In the genomic region with DNA sequence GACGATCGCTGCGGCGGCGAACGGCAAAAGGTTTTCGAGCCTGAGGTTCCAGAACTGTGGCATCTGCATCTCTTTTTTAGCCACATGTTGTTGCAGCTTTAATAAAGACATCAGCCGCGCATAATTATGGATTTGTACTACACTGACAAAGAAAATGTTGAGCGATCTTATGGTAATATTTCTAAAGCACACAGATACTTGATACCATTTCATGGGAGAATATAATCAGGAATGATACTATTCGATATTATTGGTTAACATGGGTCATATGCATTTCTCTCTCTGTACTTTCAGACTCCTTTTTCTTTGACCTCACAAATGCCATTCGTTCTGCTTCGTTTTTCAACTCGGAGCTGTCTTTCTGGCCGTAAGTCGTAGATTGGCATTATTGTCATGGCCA, we compare ENCODE assay signal across 1 fruit fly cellular context.
TF ChIP-seq lines count a peak whose summit lies in the region.

No protein-coding gene starts in this region.

TF ChIP-seq in whole organism, embryonic, 481 proteins besides CTCF, POLR2A, EP300 and RAD21 (continued from another document and continues in another):
- TF ChIP-seq HmgD (GFP tag; optimal IDR thresholded peaks at IDR 0.05; lab: Kevin White, UChicago) (no peak), cwo (GFP tag; optimal IDR thresholded peaks at IDR 0.05; lab: Kevin White, UChicago) (no peak), CG12744 (GFP tag; optimal IDR thresholded peaks at IDR 0.05; lab: Kevin White, UChicago) (no peak), CG8388 (GFP tag; optimal IDR thresholded peaks at IDR 0.05; lab: Kevin White, UChicago) (peak; percentile 52), CG8924 (tag; optimal IDR thresholded peaks at IDR 0.05; lab: Kevin White, UChicago) (peak; percentile 5), Poxn (GFP tag; IDR thresholded peaks at IDR 0.05; lab: Robert Waterston, UW) (no peak), zfh2 (GFP tag; optimal IDR thresholded peaks at IDR 0.05; lab: Kevin White, UChicago) (no peak), CG15696 (tag; optimal IDR thresholded peaks at IDR 0.05; lab: Kevin White, UChicago) (peak; percentile 52), CG3407 (GFP tag; optimal IDR thresholded peaks at IDR 0.05; lab: Kevin White, UChicago) (peak; percentile 44), emc (GFP tag; optimal IDR thresholded peaks at IDR 0.05; lab: Kevin White, UChicago) (no peak), CG9797 (GFP tag; optimal IDR thresholded peaks at IDR 0.05; lab: Kevin White, UChicago) (no peak), CG13775 (GFP tag; optimal IDR thresholded peaks at IDR 0.05; lab: Kevin White, UChicago) (peak; percentile 9), trem (tag; optimal IDR thresholded peaks at IDR 0.05; lab: Kevin White, UChicago) (peak; percentile 39), CG4282 (GFP tag; optimal IDR thresholded peaks at IDR 0.05; lab: Kevin White, UChicago) (no peak), zen (tag; optimal IDR thresholded peaks at IDR 0.05; lab: Kevin White, UChicago) (peak; percentile 62), CG14860 (GFP tag; IDR thresholded peaks at IDR 0.05; lab: Robert Waterston, UW; ENCODE audit: partially characterized antibody) (no peak), yki (optimal IDR thresholded peaks at IDR 0.05; lab: Kevin White, UChicago) (no peak), Oli (tag; optimal IDR thresholded peaks at IDR 0.05; lab: Kevin White, UChicago) (peak; percentile 42), Asciz (GFP tag; optimal IDR thresholded peaks at IDR 0.05; lab: Kevin White, UChicago) (no peak), maf-S (GFP tag; optimal IDR thresholded peaks at IDR 0.05; lab: Kevin White, UChicago) (no peak), Spps (tag; optimal IDR thresholded peaks at IDR 0.05; lab: Kevin White, UChicago) (peak; percentile 47), C15 (GFP tag; IDR thresholded peaks at IDR 0.05; lab: Robert Waterston, UW) (no peak), sima (GFP tag; optimal IDR thresholded peaks at IDR 0.05; lab: Kevin White, UChicago) (no peak), CoRest (tag; optimal IDR thresholded peaks at IDR 0.05; lab: Kevin White, UChicago) (peak; percentile 40), unpg (GFP tag; optimal IDR thresholded peaks at IDR 0.05; lab: Kevin White, UChicago) (peak; percentile 59), dan (GFP tag; IDR thresholded peaks at IDR 0.05; lab: Robert Waterston, UW) (no peak), dmrt99B (tag; optimal IDR thresholded peaks at IDR 0.05; lab: Kevin White, UChicago) (peak; percentile 41), lbe (GFP tag; optimal IDR thresholded peaks at IDR 0.05; lab: Kevin White, UChicago) (no peak), grn (GFP tag; optimal IDR thresholded peaks at IDR 0.05; lab: Kevin White, UChicago) (no peak), CG11504 (tag; optimal IDR thresholded peaks at IDR 0.05; lab: Kevin White, UChicago) (peak; percentile 46), CG18764 (GFP tag; optimal IDR thresholded peaks at IDR 0.05; lab: Kevin White, UChicago) (peak; percentile 30), Drgx (GFP tag; IDR thresholded peaks at IDR 0.05; lab: Robert Waterston, UW) (no peak), MBD-R2 (GFP tag; IDR thresholded peaks at IDR 0.05; lab: Robert Waterston, UW) (no peak), Optix (GFP tag; IDR thresholded peaks at IDR 0.05; lab: Robert Waterston, UW) (peak; percentile 37; the same call in 1 of the 3 replicates), nerfin-1 (tag; optimal IDR thresholded peaks at IDR 0.05; lab: Kevin White, UChicago) (peak; percentile 42), CG4617 (GFP tag; optimal IDR thresholded peaks at IDR 0.05; lab: Kevin White, UChicago; ENCODE audit: borderline replicate concordance) (no peak), CG11398 (GFP tag; optimal IDR thresholded peaks at IDR 0.05; lab: Kevin White, UChicago) (no peak), gce (GFP tag; IDR thresholded peaks at IDR 0.05; lab: Robert Waterston, UW) (peak; percentile 50; the same call in 1 of the 3 replicates), CG4360 (GFP tag; IDR thresholded peaks at IDR 0.05; lab: Robert Waterston, UW) (peak; percentile 37; the same call in 1 of the 2 replicates), fd3F (GFP tag; optimal IDR thresholded peaks at IDR 0.05; lab: Kevin White, UChicago) (no peak), CG10147 (GFP tag; optimal IDR thresholded peaks at IDR 0.05; lab: Kevin White, UChicago) (no peak), insv (GFP tag; optimal IDR thresholded peaks at IDR 0.05; lab: Kevin White, UChicago) (no peak), CG16815 (GFP tag; optimal IDR thresholded peaks at IDR 0.05; lab: Kevin White, UChicago) (peak; percentile 12), gsb (GFP tag; IDR thresholded peaks at IDR 0.05; lab: Robert Waterston, UW) (no peak), gt (GFP tag; IDR thresholded peaks at IDR 0.05; lab: Robert Waterston, UW) (no peak), knrl (GFP tag; IDR thresholded peaks at IDR 0.05; lab: Robert Waterston, UW; ENCODE audit: partially characterized antibody) (no peak), sens-2 (GFP tag; IDR thresholded peaks at IDR 0.05; lab: Robert Waterston, UW) (no peak), dm (GFP tag; optimal IDR thresholded peaks at IDR 0.05; lab: Kevin White, UChicago) (peak; percentile 6), trh (GFP tag; optimal IDR thresholded peaks at IDR 0.05; lab: Kevin White, UChicago) (no peak), CG10267 (tag; optimal IDR thresholded peaks at IDR 0.05; lab: Kevin White, UChicago) (peak; percentile 62), ab (GFP tag; optimal IDR thresholded peaks at IDR 0.05; lab: Kevin White, UChicago) (no peak), Hmx (GFP tag; optimal IDR thresholded peaks at IDR 0.05; lab: Kevin White, UChicago) (no peak), CG30403 (GFP tag; optimal IDR thresholded peaks at IDR 0.05; lab: Kevin White, UChicago) (peak; percentile 19), Gug (GFP tag; IDR thresholded peaks at IDR 0.05; lab: Robert Waterston, UW) (no peak), CG9876 (GFP tag; optimal IDR thresholded peaks at IDR 0.05; lab: Kevin White, UChicago) (no peak), Dfd (GFP tag; optimal IDR thresholded peaks at IDR 0.05; lab: Kevin White, UChicago) (no peak), bowl (GFP tag; IDR thresholded peaks at IDR 0.05; lab: Robert Waterston, UW) (no peak), CG10321 (GFP tag; IDR thresholded peaks at IDR 0.05; lab: Robert Waterston, UW) (no peak), CG7839 (tag; optimal IDR thresholded peaks at IDR 0.05; lab: Kevin White, UChicago) (peak; percentile 44), Myb (GFP tag; optimal IDR thresholded peaks at IDR 0.05; lab: Kevin White, UChicago) (no peak), Hr51 (GFP tag; optimal IDR thresholded peaks at IDR 0.05; lab: Kevin White, UChicago) (peak in 1 of 2 experiments; percentile 32), CG8281 (tag; optimal IDR thresholded peaks at IDR 0.05; lab: Kevin White, UChicago) (no peak), CG2116 (GFP tag; optimal IDR thresholded peaks at IDR 0.05; lab: Kevin White, UChicago) (no peak), CG16863 (GFP tag; optimal IDR thresholded peaks at IDR 0.05; lab: Kevin White, UChicago) (peak; percentile 38), stc (GFP tag; IDR thresholded peaks at IDR 0.05; lab: Robert Waterston, UW) (no peak), Hr78 (GFP tag; optimal IDR thresholded peaks at IDR 0.05; lab: Kevin White, UChicago) (no peak), Deaf1 (tag; optimal IDR thresholded peaks at IDR 0.05; lab: Kevin White, UChicago) (no peak), CG34224 (GFP tag; IDR thresholded peaks at IDR 0.05; lab: Robert Waterston, UW; ENCODE audit: partially characterized antibody) (no peak), croc (GFP tag; conservative IDR thresholded peaks at IDR 0.05; lab: Robert Waterston, UW) (peak; percentile 48), Eip74EF (GFP tag; optimal IDR thresholded peaks at IDR 0.05; lab: Kevin White, UChicago) (no peak), CG14667 (GFP tag; IDR thresholded peaks at IDR 0.05; lab: Robert Waterston, UW) (0 out of 2 replicates have a peak, but pooled peaks have one; percentile 38), CG6791 (GFP tag; IDR thresholded peaks at IDR 0.05; lab: Robert Waterston, UW; ENCODE audit: partially characterized antibody) (no peak), wdn (GFP tag; IDR thresholded peaks at IDR 0.05; lab: Robert Waterston, UW) (no peak), Ets97D (GFP tag; optimal IDR thresholded peaks at IDR 0.05; lab: Kevin White, UChicago) (no peak), CG6254 (GFP tag; optimal IDR thresholded peaks at IDR 0.05; lab: Kevin White, UChicago) (peak; percentile 38), CG8478 (optimal IDR thresholded peaks at IDR 0.05; lab: Kevin White, UChicago) (no peak), dati (GFP tag; IDR thresholded peaks at IDR 0.05; lab: Robert Waterston, UW) (no peak), CG12071 (GFP tag; optimal IDR thresholded peaks at IDR 0.05; lab: Kevin White, UChicago) (no peak), CG5180 (GFP tag; optimal IDR thresholded peaks at IDR 0.05; lab: Kevin White, UChicago) (no peak), tx (GFP tag; optimal IDR thresholded peaks at IDR 0.05; lab: Kevin White, UChicago) (no peak), CG4730 (GFP tag; IDR thresholded peaks at IDR 0.05; lab: Robert Waterston, UW) (0 out of 2 replicates have a peak, but pooled peaks have one; percentile 13), luna (GFP tag; optimal IDR thresholded peaks at IDR 0.05; lab: Kevin White, UChicago) (no peak), Max (GFP tag; optimal IDR thresholded peaks at IDR 0.05; lab: Kevin White, UChicago) (no peak), D19B (GFP tag; optimal IDR thresholded peaks at IDR 0.05; lab: Kevin White, UChicago) (no peak), CG4854 (GFP tag; optimal IDR thresholded peaks at IDR 0.05; lab: Kevin White, UChicago) (no peak), aop (GFP tag; IDR thresholded peaks at IDR 0.05; lab: Robert Waterston, UW) (0 out of 2 replicates have a peak, but pooled peaks have one; percentile 18), slou (GFP tag; optimal IDR thresholded peaks at IDR 0.05; lab: Kevin White, UChicago) (no peak), Sox100B (GFP tag; optimal IDR thresholded peaks at IDR 0.05; lab: Kevin White, UChicago) (peak; percentile 2), sc (optimal IDR thresholded peaks at IDR 0.05; lab: Kevin White, UChicago) (no peak), sc (GFP tag; optimal IDR thresholded peaks at IDR 0.05; lab: Kevin White, UChicago) (peak; percentile 35), Fer1 (GFP tag; optimal IDR thresholded peaks at IDR 0.05; lab: Kevin White, UChicago) (no peak), her (GFP tag; optimal IDR thresholded peaks at IDR 0.05; lab: Kevin White, UChicago) (no peak), Taf1 (GFP tag; IDR thresholded peaks at IDR 0.05; lab: Robert Waterston, UW) (no peak), CG2889 (GFP tag; IDR thresholded peaks at IDR 0.05; lab: Robert Waterston, UW) (no peak), NFAT (GFP tag; IDR thresholded peaks at IDR 0.05; lab: Robert Waterston, UW) (no peak), MTF-1 (GFP tag; optimal IDR thresholded peaks at IDR 0.05; lab: Kevin White, UChicago; ENCODE audit: borderline replicate concordance) (peak; percentile 9), CG33557 (GFP tag; optimal IDR thresholded peaks at IDR 0.05; lab: Kevin White, UChicago) (peak; percentile 74), CG14965 (GFP tag; optimal IDR thresholded peaks at IDR 0.05; lab: Kevin White, UChicago; ENCODE audit: borderline replicate concordance) (no peak), CG10366 (GFP tag; IDR thresholded peaks at IDR 0.05; lab: Robert Waterston, UW) (no peak), Vsx1 (GFP tag; optimal IDR thresholded peaks at IDR 0.05; lab: Kevin White, UChicago) (no peak), Atf-2 (GFP tag; optimal IDR thresholded peaks at IDR 0.05; lab: Kevin White, UChicago) (peak; percentile 14), chif (GFP tag; optimal IDR thresholded peaks at IDR 0.05; lab: Kevin White, UChicago) (peak; percentile 45 to 67), bigmax (GFP tag; optimal IDR thresholded peaks at IDR 0.05; lab: Kevin White, UChicago) (no peak), mam (GFP tag; optimal IDR thresholded peaks at IDR 0.05; lab: Kevin White, UChicago) (no peak), schlank (tag; optimal IDR thresholded peaks at IDR 0.05; lab: Kevin White, UChicago) (no peak), sens (GFP tag; lab: Kevin White, UChicago) (peak; percentile 90), CG3847 (GFP tag; IDR thresholded peaks at IDR 0.05; lab: Robert Waterston, UW) (no peak), CG32767 (GFP tag; IDR thresholded peaks at IDR 0.05; lab: Robert Waterston, UW) (no peak), Hr3 (GFP tag; optimal IDR thresholded peaks at IDR 0.05; lab: Kevin White, UChicago) (no peak), Lhr (GFP tag; optimal IDR thresholded peaks at IDR 0.05; lab: Kevin White, UChicago) (no peak), CG17328 (GFP tag; IDR thresholded peaks at IDR 0.05; lab: Robert Waterston, UW) (peak; percentile 65), sug (tag; optimal IDR thresholded peaks at IDR 0.05; lab: Kevin White, UChicago) (no peak), Mes4 (GFP tag; optimal IDR thresholded peaks at IDR 0.05; lab: Kevin White, UChicago) (peak; percentile 23), Hsf (GFP tag; optimal IDR thresholded peaks at IDR 0.05; lab: Kevin White, UChicago) (peak; percentile 34), CG16779 (GFP tag; IDR thresholded peaks at IDR 0.05; lab: Robert Waterston, UW) (no peak), h (optimal IDR thresholded peaks at IDR 0.05; lab: Kevin White, UChicago) (no peak), CG10959 (GFP tag; IDR thresholded peaks at IDR 0.05; lab: Robert Waterston, UW) (peak; percentile 43; the same call in 1 of the 2 replicates), CG18262 (tag; optimal IDR thresholded peaks at IDR 0.05; lab: Kevin White, UChicago) (peak; percentile 69), CG9609 (GFP tag; optimal IDR thresholded peaks at IDR 0.05; lab: Kevin White, UChicago) (no peak), tna (GFP tag; IDR thresholded peaks at IDR 0.05; lab: Robert Waterston, UW; ENCODE audit: partially characterized antibody) (no peak), odd (GFP tag; optimal IDR thresholded peaks at IDR 0.05; lab: Kevin White, UChicago) (no peak), CG4707 (GFP tag; optimal IDR thresholded peaks at IDR 0.05; lab: Kevin White, UChicago) (peak; percentile 25), CG9437 (GFP tag; optimal IDR thresholded peaks at IDR 0.05; lab: Kevin White, UChicago) (no peak), Dbx (GFP tag; IDR thresholded peaks at IDR 0.05; lab: Robert Waterston, UW) (no peak), btn (GFP tag; optimal IDR thresholded peaks at IDR 0.05; lab: Kevin White, UChicago) (no peak), salm (tag; optimal IDR thresholded peaks at IDR 0.05; lab: Kevin White, UChicago) (peak; percentile 7), kay (GFP tag; optimal IDR thresholded peaks at IDR 0.05; lab: Kevin White, UChicago) (no peak), cg (GFP tag; optimal IDR thresholded peaks at IDR 0.05; lab: Kevin White, UChicago) (no peak), lab (GFP tag; optimal IDR thresholded peaks at IDR 0.05; lab: Kevin White, UChicago) (no peak), HLHmδ (GFP tag; optimal IDR thresholded peaks at IDR 0.05; lab: Kevin White, UChicago) (no peak), CG6854 (GFP tag; optimal IDR thresholded peaks at IDR 0.05; lab: Kevin White, UChicago) (no peak)
